Worm (Caenorhabditis elegans): ENCODE measurements around the gene C50H2.4.

Gene C50H2.4

DNA sequence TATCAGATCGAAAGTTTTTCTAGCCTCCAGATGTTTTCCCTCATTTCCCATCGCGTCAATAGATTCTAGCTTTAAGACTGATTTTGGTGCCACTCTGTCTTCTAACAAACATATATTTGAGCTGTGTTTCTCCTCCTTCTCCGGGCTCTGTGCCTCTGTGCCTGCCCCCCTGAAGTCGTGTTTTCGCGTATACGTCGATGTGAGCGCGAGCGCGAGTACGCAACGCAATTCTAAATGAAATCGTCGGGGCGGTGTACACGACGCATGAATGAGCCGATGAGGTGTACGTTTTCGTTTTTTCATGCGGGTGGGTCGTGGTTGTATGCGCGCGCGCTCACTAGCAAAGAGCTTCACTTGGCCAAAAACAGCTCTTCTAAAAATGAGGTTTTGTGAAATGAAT, 49.1 kb downstream of the C50H2.4 start:
- no peak for TF ChIP-seq fos-1 (tag; optimal IDR thresholded peaks at IDR 0.05)
- no peak for TF ChIP-seq nhr-11 (tag; optimal IDR thresholded peaks at IDR 0.05)
- TF ChIP-seq aly-2 (tag; optimal IDR thresholded peaks at IDR 0.05), result no peak
- TF ChIP-seq elt-3 (tag; optimal IDR thresholded peaks at IDR 0.05), result no peak
- TF ChIP-seq ceh-16 (tag; optimal IDR thresholded peaks at IDR 0.05), result no peak
- no peak for TF ChIP-seq eor-1 (tag; optimal IDR thresholded peaks at IDR 0.05)
- TF ChIP-seq lin-39 (tag; optimal IDR thresholded peaks at IDR 0.05), result no peak
- no peak for TF ChIP-seq ZK546.5 (tag; optimal IDR thresholded peaks at IDR 0.05)
- no peak for TF ChIP-seq tbx-2 (tag; optimal IDR thresholded peaks at IDR 0.05)
- TF ChIP-seq elt-1 (tag; optimal IDR thresholded peaks at IDR 0.05), result no peak
- TF ChIP-seq snpc-4 (tag; optimal IDR thresholded peaks at IDR 0.05), result no peak
- no peak for TF ChIP-seq nhr-28 (tag; optimal IDR thresholded peaks at IDR 0.05)
- no peak for TF ChIP-seq ama-1 (optimal IDR thresholded peaks at IDR 0.05)
- TF ChIP-seq pha-4 (tag; optimal IDR thresholded peaks at IDR 0.05), result no peak

All from whole organism, L3 larva.